Fruit fly (Drosophila melanogaster) whole organism, wandering third instar larva: Measurements from ENCODE around the gene CG32189.

Source experiments
- Abd-B ChIP-seq: fragments of >200 bp; optimal IDR thresholded peaks from 2 replicates; lab custom pipeline; 2017; ENCODE audit warnings: missing biosample characterization, missing genetic modification characterization
- CG32264 ChIP-seq: fragments of 200-800 bp; sonication (Bioruptor generic); optimal IDR thresholded peaks from 2 replicates; lab custom pipeline; 2016; ENCODE audit warnings: missing biosample characterization, missing genetic modification characterization
- CG9705 ChIP-seq: fragments of 200-800 bp; sonication (Bioruptor generic); optimal IDR thresholded peaks from 2 replicates; lab custom pipeline; 2018; ENCODE audit warnings: missing biosample characterization, mild to moderate bottlenecking, missing genetic modification characterization
- Dfd ChIP-seq: fragments of >200 bp; optimal IDR thresholded peaks from 2 replicates; lab custom pipeline; 2017; ENCODE audit warnings: missing biosample characterization, missing genetic modification characterization
- Dif ChIP-seq: fragments of 200-275, 200-300 bp; sonication (Bioruptor generic); optimal IDR thresholded peaks from 2 replicates; lab custom pipeline; 2018; ENCODE audit warnings: missing biosample characterization, missing genetic modification characterization; ENCODE audit not compliant: partially characterized antibody
- GATAd ChIP-seq: sonication (Bioruptor generic); optimal IDR thresholded peaks from 2 replicates; lab custom pipeline; 2016; ENCODE audit warnings: missing biosample characterization, missing genetic modification characterization
- HLH106 ChIP-seq: fragments of 200-800 bp; optimal IDR thresholded peaks from 3 replicates; lab custom pipeline; 2019; ENCODE audit warnings: missing biosample characterization, mild to moderate bottlenecking, missing genetic modification characterization, moderate library complexity
- Hnf4 ChIP-seq: fragments of 200-800 bp; sonication (Bioruptor generic); optimal IDR thresholded peaks from 2 replicates; lab custom pipeline; 2016; ENCODE audit warnings: missing biosample characterization, mild to moderate bottlenecking, missing genetic modification characterization
- Hr78 ChIP-seq: fragments of >200 bp; optimal IDR thresholded peaks from 2 replicates; lab custom pipeline; 2017; ENCODE audit warnings: missing biosample characterization, missing genetic modification characterization
- Hr83 ChIP-seq: fragments of 200-300 bp; sonication (Bioruptor generic); optimal IDR thresholded peaks from 2 replicates; lab custom pipeline; 2016; ENCODE audit warnings: missing biosample characterization, mild to moderate bottlenecking, missing genetic modification characterization, moderate library complexity; ENCODE audit not compliant: poor library complexity, severe bottlenecking
- Jra ChIP-seq: sonication (Bioruptor generic); optimal IDR thresholded peaks from 2 replicates; lab custom pipeline; 2016; ENCODE audit warnings: missing biosample characterization, missing genetic modification characterization
- Mio ChIP-seq: sonication (Bioruptor generic); optimal IDR thresholded peaks from 2 replicates; lab custom pipeline; 2016; ENCODE audit warnings: missing biosample characterization, missing genetic modification characterization
- Myc ChIP-seq: fragments of >200 bp; optimal IDR thresholded peaks from 2 replicates; lab custom pipeline; 2017
- N ChIP-seq: fragments of >200 bp; optimal IDR thresholded peaks from 2 replicates; lab custom pipeline; 2018; ENCODE audit warnings: missing biosample characterization, missing external identifiers, missing genetic modification characterization
- Rel ChIP-seq, 2 experiments: fragments of 200-800 bp; sonication (Bioruptor generic) in 1 of 2; optimal IDR thresholded peaks; 2 replicates in 1 of 2; 3 replicates in 1 of 2; lab custom pipeline; 2016 to 2019; ENCODE audit warnings: mild to moderate bottlenecking in 2 of 2, missing biosample characterization in 2 of 2, missing genetic modification characterization in 2 of 2, moderate library complexity in 1 of 2
- Sp1 ChIP-seq: fragments of 200-800 bp; sonication (Bioruptor generic); optimal IDR thresholded peaks from 3 replicates; lab custom pipeline; 2019; ENCODE audit warnings: missing biosample characterization, mild to moderate bottlenecking, missing genetic modification characterization, moderate library complexity
- Vsx2 ChIP-seq: fragments of 200-300, 225-300 bp; sonication (Bioruptor generic); optimal IDR thresholded peaks from 2 replicates; lab custom pipeline; 2018; ENCODE audit warnings: missing biosample characterization, missing genetic modification characterization; ENCODE audit not compliant: partially characterized antibody
- br ChIP-seq: fragments of 200-800 bp; sonication (Bioruptor generic); optimal IDR thresholded peaks from 2 replicates; lab custom pipeline; 2016; ENCODE audit warnings: missing biosample characterization, missing genetic modification characterization
- dl ChIP-seq, 2 experiments: fragments of 175-275, 200-275 bp in 1 of 2; fragments of 200-275 bp in 1 of 2; sonication (Bioruptor generic); optimal IDR thresholded peaks; lab custom pipeline; 2018; ENCODE audit warnings: mild to moderate bottlenecking in 2 of 2, missing biosample characterization in 2 of 2, missing genetic modification characterization in 2 of 2, moderate library complexity in 2 of 2; ENCODE audit not compliant: partially characterized antibody in 2 of 2, insufficient read depth in 1 of 2
- dmrt93B ChIP-seq: fragments of 200-800 bp; sonication (Bioruptor generic); optimal IDR thresholded peaks from 2 replicates; lab custom pipeline; 2018; ENCODE audit warnings: missing biosample characterization, mild to moderate bottlenecking, missing genetic modification characterization
- dsf ChIP-seq: sonication (Bioruptor generic); optimal IDR thresholded peaks from 2 replicates; lab custom pipeline; 2016; ENCODE audit warnings: missing biosample characterization, missing genetic modification characterization, borderline replicate concordance
- ey ChIP-seq: fragments of 200-800 bp; sonication (Bioruptor generic); optimal IDR thresholded peaks from 2 replicates; lab custom pipeline; 2016; ENCODE audit warnings: missing biosample characterization, missing genetic modification characterization
- foxo ChIP-seq, 2 experiments: fragments of 200-800 bp; sonication (Bioruptor generic); optimal IDR thresholded peaks; 2 replicates in 1 of 2; 3 replicates in 1 of 2; lab custom pipeline; 2016 to 2017; ENCODE audit warnings: missing biosample characterization in 2 of 2, missing genetic modification characterization in 2 of 2
- h ChIP-seq: fragments of 200-800 bp; sonication (Bioruptor generic); optimal IDR thresholded peaks from 3 replicates; lab custom pipeline; 2016; ENCODE audit warnings: missing biosample characterization, mild to moderate bottlenecking, missing genetic modification characterization
- jim ChIP-seq: fragments of 175-275, 200-325 bp; sonication (Bioruptor generic); optimal IDR thresholded peaks from 2 replicates; lab custom pipeline; 2016; ENCODE audit warnings: missing biosample characterization, mild to moderate bottlenecking, missing genetic modification characterization
- lola ChIP-seq: fragments of >200 bp; optimal IDR thresholded peaks from 2 replicates; lab custom pipeline; 2017; ENCODE audit warnings: missing biosample characterization, missing genetic modification characterization
- pan ChIP-seq: fragments of >200 bp; optimal IDR thresholded peaks from 2 replicates; lab custom pipeline; 2017
- psq ChIP-seq: fragments of 200-800 bp; sonication (Bioruptor generic); optimal IDR thresholded peaks from 3 replicates; lab custom pipeline; 2017; ENCODE audit warnings: missing biosample characterization, mild to moderate bottlenecking, missing genetic modification characterization, moderate library complexity
- rgr ChIP-seq: fragments of 200-800 bp; sonication (Bioruptor generic); optimal IDR thresholded peaks from 3 replicates; lab custom pipeline; 2016; ENCODE audit warnings: missing biosample characterization, mild to moderate bottlenecking, missing genetic modification characterization
- sage ChIP-seq: fragments of 200-800 bp; sonication (Bioruptor generic); optimal IDR thresholded peaks from 2 replicates; lab custom pipeline; 2016; ENCODE audit warnings: missing biosample characterization, mild to moderate bottlenecking, missing genetic modification characterization
- sv ChIP-seq: fragments of 200-800 bp; sonication (Bioruptor generic); optimal IDR thresholded peaks from 3 replicates; lab custom pipeline; 2016; ENCODE audit warnings: missing biosample characterization, missing genetic modification characterization
- usp ChIP-seq: fragments of >200 bp; optimal IDR thresholded peaks from 2 replicates; lab custom pipeline; 2017; ENCODE audit warnings: missing biosample characterization, missing genetic modification characterization
- woc ChIP-seq: sonication (Bioruptor generic); optimal IDR thresholded peaks from 2 replicates; lab custom pipeline; 2016; ENCODE audit warnings: missing biosample characterization, mild to moderate bottlenecking, missing genetic modification characterization

Gene CG32189

dm6 chr3L:17856655-17857479, 21.9 kb upstream of the CG32189 start, which contains the start of gene CG5535 (continued):
- TF ChIP-seq woc (GFP tag; lab: Kevin White, UChicago), result no peak
- TF ChIP-seq Vsx2 (GFP tag; lab: Kevin White, UChicago), result no peak
- TF ChIP-seq sv (GFP tag; lab: Kevin White, UChicago), result peak; percentile 57
- TF ChIP-seq dsf, result no peak

- TF ChIP-seq Mio (GFP tag; lab: Kevin White, UChicago) (no peak), woc (GFP tag; lab: Kevin White, UChicago) (peak; percentile 60), lola (GFP tag; lab: Kevin White, UChicago) (no peak), Myc (lab: Kevin White, UChicago) (peak; percentile 65), Sp1 (GFP tag; lab: Kevin White, UChicago) (no peak)
Measured at dm6 chr3L:17849517-17849916, 14.5 kb upstream of the CG32189 start, which contains the start of gene TrpRS-m. TSS of gene TrpRS-m (plus strand) at chr3L:17849727.

dm6 chr3L:17846982-17847355, 12.0 kb upstream of the CG32189 start:
- TF ChIP-seq Rel (GFP tag; optimal IDR thresholded peaks at IDR 0.05; lab: Kevin White, UChicago) (no peak), Rel (tag; optimal IDR thresholded peaks at IDR 0.05; lab: Kevin White, UChicago) (peak; percentile 9), ey (GFP tag; lab: Kevin White, UChicago) (no peak), HLH106 (tag; lab: Kevin White, UChicago) (peak; percentile 4), Hnf4 (GFP tag; lab: Kevin White, UChicago) (no peak), jim (GFP tag; lab: Kevin White, UChicago) (no peak), psq (GFP tag; lab: Kevin White, UChicago) (no peak)

- TF ChIP-seq Mio (GFP tag; lab: Kevin White, UChicago) (no peak), GATAd (GFP tag; lab: Kevin White, UChicago) (no peak), foxo (GFP tag; optimal IDR thresholded peaks at IDR 0.05; lab: Kevin White, UChicago) (no peak), Abd-B (GFP tag; lab: Kevin White, UChicago) (no peak), pan (lab: Kevin White, UChicago) (no peak), br (GFP tag; lab: Kevin White, UChicago) (no peak), HLH106 (tag; lab: Kevin White, UChicago) (peak; percentile 2), ey (GFP tag; lab: Kevin White, UChicago) (no peak), Jra (GFP tag; lab: Kevin White, UChicago) (no peak), Sp1 (GFP tag; lab: Kevin White, UChicago) (peak; percentile 52), Rel (GFP tag; optimal IDR thresholded peaks at IDR 0.05; lab: Kevin White, UChicago) (no peak), Rel (tag; optimal IDR thresholded peaks at IDR 0.05; lab: Kevin White, UChicago) (peak; percentile 68), CG32264 (GFP tag; lab: Kevin White, UChicago) (no peak), Myc (lab: Kevin White, UChicago) (no peak), psq (GFP tag; lab: Kevin White, UChicago) (no peak), woc (GFP tag; lab: Kevin White, UChicago) (peak; percentile 11), lola (GFP tag; lab: Kevin White, UChicago) (peak; percentile 48), rgr (GFP tag; lab: Kevin White, UChicago) (peak; percentile 32), Hr83 (GFP tag; lab: Kevin White, UChicago) (peak; percentile 34), sage (no peak), Vsx2 (GFP tag; lab: Kevin White, UChicago) (no peak), Hr78 (GFP tag; lab: Kevin White, UChicago) (no peak), dmrt93B (GFP tag; lab: Kevin White, UChicago) (peak; percentile 44), dl (GFP tag; optimal IDR thresholded peaks at IDR 0.05; lab: Kevin White, UChicago; ENCODE audit: insufficient read depth in 1 of 2, partially characterized antibody in 2 of 2) (no peak), sv (GFP tag; lab: Kevin White, UChicago) (no peak), h (GFP tag; lab: Kevin White, UChicago) (peak; percentile 47), jim (GFP tag; lab: Kevin White, UChicago) (no peak), usp (GFP tag; lab: Kevin White, UChicago) (no peak), N (GFP tag; lab: Kevin White, UChicago) (no peak), Dif (GFP tag; lab: Kevin White, UChicago) (no peak), Dfd (GFP tag; lab: Kevin White, UChicago) (no peak), CG9705 (GFP tag; lab: Kevin White, UChicago) (no peak)
Measured at dm6 chr3L:17846169-17846981, 11.4 kb upstream of the CG32189 start, which contains the start of the genes MED19 and CG7430. TSS of gene MED19 (minus strand) at chr3L:17846501. TSS of gene CG7430 (plus strand) at chr3L:17846916.
